Worm (Caenorhabditis elegans) whole organism, young adult: ENCODE measurements around the gene F54F12.1.

ENCODE experiments used
- F57C9.4 ChIP-seq: sonication (generic microtip); optimal IDR thresholded peaks from 2 replicates; lab custom pipeline; 2017; ENCODE audit warnings: mild to moderate bottlenecking, missing genetic modification characterization, missing compliant biosample characterization
- atf-7 ChIP-seq: sonication (generic microtip); optimal IDR thresholded peaks from 2 replicates; lab custom pipeline; 2017; ENCODE audit warnings: mild to moderate bottlenecking, missing genetic modification characterization, missing compliant biosample characterization
- ceh-58 ChIP-seq: fragments of 200-800 bp; sonication (Bioruptor generic); IDR thresholded peaks from 2 replicates; pipeline ENCODE4 v1.3.6; 2022; ENCODE audit warnings: missing genetic modification characterization, missing compliant biosample characterization
- madf-6 ChIP-seq: fragments of 200-800 bp; sonication (Bioruptor generic); IDR thresholded peaks from 2 replicates; pipeline ENCODE4 v1.3.6; 2022; ENCODE audit warnings: missing genetic modification reagents, missing genetic modification characterization, missing compliant biosample characterization
- snpc-4 ChIP-seq, 5 experiments: fragments of 150-350 bp in 1 of 5; sonication (generic microtip) in 4 of 5; optimal IDR thresholded peaks; 2 replicates each; lab custom pipeline; 2014 to 2018; ENCODE audit warnings: missing genetic modification characterization in 5 of 5, missing biosample characterization in 3 of 5, antibody characterized with exemption in 2 of 5, mild to moderate bottlenecking in 2 of 5, missing compliant biosample characterization in 2 of 5, missing genotype in 2 of 5, moderate library complexity in 2 of 5, missing genetic modification reagents in 1 of 5

DNA sequence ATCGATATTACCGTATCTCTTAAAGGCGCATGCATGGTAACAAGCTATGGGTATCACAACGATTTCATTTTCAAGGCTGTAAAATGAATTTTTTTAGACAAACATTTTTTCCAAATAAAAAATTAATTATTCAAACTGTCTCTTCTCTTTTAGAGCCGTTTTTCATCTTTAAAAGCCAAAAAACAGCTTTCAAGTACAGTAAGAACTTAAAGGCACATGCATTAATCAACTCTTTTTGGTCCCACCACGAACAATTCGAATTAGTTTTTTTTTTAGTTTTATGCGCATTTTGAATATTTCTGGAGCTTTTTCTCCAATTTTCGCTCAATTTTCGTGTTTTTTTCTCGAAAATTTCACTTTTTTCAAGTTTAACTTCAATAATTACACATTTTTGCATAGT, 49.2 kb upstream of the F54F12.1 start:
- TF ChIP-seq madf-6 (GFP tag; lab: Robert Waterston, UW) (peak; percentile 83), atf-7 (tag; lab: Kevin White, UChicago) (no peak), F57C9.4 (tag; lab: Kevin White, UChicago) (no peak), ceh-58 (no peak), snpc-4 (GFP tag; optimal IDR thresholded peaks at IDR 0.05; lab: Kevin White, UChicago) (no peak), snpc-4 (tag; optimal IDR thresholded peaks at IDR 0.05; lab: Kevin White, UChicago) (no peak)
